Worm (Caenorhabditis elegans): ENCODE data around the gene srt-30.

The srt-30 gene

DNA sequence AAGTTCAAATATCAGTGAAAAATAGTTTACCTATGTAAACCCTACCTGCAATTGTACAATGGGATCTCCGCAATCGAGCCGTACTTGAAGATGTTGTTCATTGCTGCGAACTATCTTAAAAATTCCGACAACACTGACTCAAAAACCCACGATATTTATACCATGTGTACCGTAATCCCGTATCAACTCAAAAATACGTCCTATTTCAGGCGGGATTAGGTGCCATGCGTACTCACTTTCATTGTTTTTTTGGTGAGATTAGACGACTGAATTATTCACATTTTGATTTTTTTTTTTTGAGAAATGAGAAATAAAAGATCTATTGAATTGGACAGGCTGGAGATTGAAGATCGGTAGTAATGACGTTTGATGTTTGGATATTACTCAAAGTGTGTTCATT, at the start of gene srt-30:
Gene srt-30 (minus strand): TSS at position 101 of the 400 bp plus-strand sequence.
- TF ChIP-seq dao-5 (tag; optimal IDR thresholded peaks at IDR 0.05): no peak
- no peak for TF ChIP-seq W03F9.2 (tag; optimal IDR thresholded peaks at IDR 0.05)
- no peak for TF ChIP-seq him-1 (tag; optimal IDR thresholded peaks at IDR 0.05)

DNA sequence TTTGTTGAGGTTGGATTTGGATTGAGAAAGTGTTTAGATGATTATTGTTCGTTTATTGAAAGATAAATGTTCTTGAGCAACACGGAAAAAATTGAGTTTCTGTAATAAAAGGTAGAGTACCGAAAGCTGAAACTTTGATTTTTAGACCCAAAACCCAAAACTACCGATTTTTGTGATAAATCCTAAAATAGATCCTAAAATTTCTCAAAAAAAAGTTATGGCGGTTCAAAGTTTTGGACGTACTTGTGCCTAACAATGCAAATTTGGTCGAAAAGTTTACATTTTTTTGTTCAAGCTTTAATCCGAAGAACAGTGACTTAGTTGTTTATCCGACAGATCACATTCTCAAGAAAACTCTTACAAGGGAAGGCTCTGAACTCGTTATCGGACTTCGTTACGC, 47.0 kb upstream of the srt-30 start, which contains the start of gene nhr-185:
Gene nhr-185 (minus strand): TSS at position 101 of the 400 bp plus-strand sequence.
- no peak for TF ChIP-seq dao-5 (tag; optimal IDR thresholded peaks at IDR 0.05)
- TF ChIP-seq W03F9.2 (tag; optimal IDR thresholded peaks at IDR 0.05): no peak
- no peak for TF ChIP-seq him-1 (tag; optimal IDR thresholded peaks at IDR 0.05)

DNA sequence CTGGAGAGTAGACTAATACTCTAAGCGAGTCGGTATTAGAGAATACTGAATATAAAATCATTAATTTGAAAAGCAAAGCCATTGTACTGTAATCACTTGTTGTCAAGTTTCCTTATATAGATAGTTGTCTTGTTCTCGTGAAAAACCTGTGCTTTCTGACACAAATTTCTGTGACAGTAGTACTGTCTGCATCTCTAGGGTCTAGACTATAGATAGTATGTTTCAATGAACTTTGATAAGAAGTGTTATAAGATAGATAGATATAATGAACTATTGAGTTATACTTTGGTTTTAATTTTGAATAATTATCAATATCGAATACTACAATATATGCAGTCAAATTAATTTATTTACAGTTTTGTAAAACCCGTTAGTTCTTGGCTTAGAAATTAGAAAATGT, 43.6 kb upstream of the srt-30 start, which contains the start of gene ugt-32:
Gene ugt-32 (minus strand): TSS at position 82 of the 400 bp plus-strand sequence.
- TF ChIP-seq him-1 (tag; optimal IDR thresholded peaks at IDR 0.05) (no peak), W03F9.2 (tag; optimal IDR thresholded peaks at IDR 0.05) (no peak), dao-5 (tag; optimal IDR thresholded peaks at IDR 0.05) (no peak)

DNA sequence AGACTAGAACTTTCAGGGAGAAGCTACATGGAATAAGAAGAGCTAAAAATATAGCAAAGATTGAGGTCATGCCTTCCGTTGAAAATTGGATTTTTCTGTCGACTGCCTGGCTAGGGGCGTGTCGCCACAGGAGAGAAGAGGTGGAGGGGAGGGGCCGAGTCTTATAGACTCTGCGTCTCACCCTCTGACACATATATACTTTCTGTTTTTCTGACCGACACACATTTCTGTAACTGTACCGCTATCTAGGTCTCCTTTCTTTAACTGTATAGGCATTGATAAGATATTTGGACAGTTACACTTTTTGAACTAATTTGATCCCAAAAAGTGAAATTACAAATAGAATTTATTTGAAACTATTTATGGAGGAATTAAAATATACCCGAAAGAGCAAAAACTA, 41.2 kb upstream of the srt-30 start:
- TF ChIP-seq dao-5 (tag; optimal IDR thresholded peaks at IDR 0.05) (no peak), W03F9.2 (tag; optimal IDR thresholded peaks at IDR 0.05) (no peak), him-1 (tag; optimal IDR thresholded peaks at IDR 0.05) (no peak)

DNA sequence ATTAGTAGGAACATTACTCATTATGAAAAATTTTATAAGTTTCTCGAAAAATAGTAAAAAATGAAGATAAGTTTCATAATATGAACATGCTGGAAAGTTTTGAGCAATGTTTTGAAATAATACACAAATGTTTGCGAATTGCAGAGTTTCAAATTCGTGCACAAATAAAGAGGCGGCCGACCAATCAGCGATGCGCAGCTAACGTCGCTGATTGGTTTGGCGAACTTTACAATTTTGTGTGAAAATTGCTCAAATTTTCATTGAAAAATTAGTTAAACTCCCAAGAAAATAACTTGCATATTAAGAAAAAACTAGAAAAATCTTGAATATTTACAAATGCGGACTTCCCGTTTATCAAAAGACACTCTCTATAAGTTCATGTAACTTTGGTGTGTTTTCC, 32.4 kb upstream of the srt-30 start:
- TF ChIP-seq him-1 (tag; optimal IDR thresholded peaks at IDR 0.05): no peak
- no peak for TF ChIP-seq W03F9.2 (tag; optimal IDR thresholded peaks at IDR 0.05)
- no peak for TF ChIP-seq dao-5 (tag; optimal IDR thresholded peaks at IDR 0.05)

DNA sequence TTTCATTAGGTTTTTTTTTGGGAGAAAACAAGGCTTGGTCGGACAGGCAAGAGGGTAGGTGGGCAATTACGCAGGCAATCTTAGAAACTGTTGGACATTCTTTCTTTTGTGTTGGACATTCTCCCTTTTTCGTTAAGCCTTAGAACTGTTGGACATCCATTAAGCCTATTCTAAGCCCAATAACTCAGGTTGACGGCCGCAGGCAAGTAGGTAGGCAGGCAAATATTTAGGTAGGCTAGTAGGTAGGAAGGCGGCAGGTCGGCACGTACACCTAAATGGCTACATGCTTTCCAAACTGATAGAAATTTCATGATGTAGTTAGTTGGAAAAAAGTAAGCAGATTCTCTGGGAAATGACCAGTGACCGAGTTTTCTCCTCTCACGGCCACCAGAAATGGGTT, 31.8 kb upstream of the srt-30 start:
- TF ChIP-seq him-1 (tag; optimal IDR thresholded peaks at IDR 0.05): no peak
- no peak for TF ChIP-seq W03F9.2 (tag; optimal IDR thresholded peaks at IDR 0.05)
- no peak for TF ChIP-seq dao-5 (tag; optimal IDR thresholded peaks at IDR 0.05)

DNA sequence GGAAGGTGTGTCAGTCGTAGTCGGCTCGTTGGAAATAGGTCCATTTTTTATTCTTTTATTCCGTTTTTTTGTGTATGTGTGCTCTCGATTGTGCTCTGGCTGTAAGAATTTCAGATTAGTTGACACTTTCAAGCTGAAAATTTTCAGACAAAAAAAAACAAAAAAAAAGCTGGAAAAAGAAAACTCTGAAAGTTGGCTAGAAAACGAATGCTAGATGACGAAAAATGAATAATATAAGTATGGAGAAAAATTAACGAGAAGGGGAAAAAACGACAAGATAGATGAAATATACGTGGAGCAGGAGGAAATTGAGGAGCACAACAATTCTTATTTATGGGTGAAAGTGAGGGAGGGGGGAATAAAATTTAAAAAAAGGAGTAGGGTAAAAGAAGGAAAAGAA, 31.3 kb upstream of the srt-30 start, which contains the start of gene H10D18.5:
Gene H10D18.5 (minus strand): TSS at position 101 of the 400 bp plus-strand sequence.
- no peak for TF ChIP-seq dao-5 (tag; optimal IDR thresholded peaks at IDR 0.05)
- TF ChIP-seq him-1 (tag; optimal IDR thresholded peaks at IDR 0.05): no peak
- no peak for TF ChIP-seq W03F9.2 (tag; optimal IDR thresholded peaks at IDR 0.05)

DNA sequence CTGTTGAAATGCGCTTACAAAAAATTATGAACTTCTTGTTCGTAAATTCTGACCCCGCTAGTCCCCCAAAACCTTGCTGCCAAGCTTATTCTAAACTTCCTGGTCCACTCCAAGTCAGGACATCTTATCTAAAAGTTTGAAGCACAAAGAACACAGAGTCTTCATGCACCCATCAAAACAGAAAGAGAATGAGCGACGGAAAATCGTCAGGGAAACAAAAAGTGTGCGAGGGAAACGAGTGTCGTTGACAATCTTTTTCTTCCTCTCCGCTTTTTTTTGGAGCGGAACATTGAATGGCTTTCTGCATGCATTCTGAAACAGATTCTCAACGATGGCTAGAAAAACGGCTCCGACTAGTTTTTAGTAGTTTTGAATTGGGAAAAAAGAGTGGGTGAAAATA, 24.9 kb upstream of the srt-30 start:
- no peak for TF ChIP-seq him-1 (tag; optimal IDR thresholded peaks at IDR 0.05)
- TF ChIP-seq W03F9.2 (tag; optimal IDR thresholded peaks at IDR 0.05): no peak
- TF ChIP-seq dao-5 (tag; optimal IDR thresholded peaks at IDR 0.05): no peak

DNA sequence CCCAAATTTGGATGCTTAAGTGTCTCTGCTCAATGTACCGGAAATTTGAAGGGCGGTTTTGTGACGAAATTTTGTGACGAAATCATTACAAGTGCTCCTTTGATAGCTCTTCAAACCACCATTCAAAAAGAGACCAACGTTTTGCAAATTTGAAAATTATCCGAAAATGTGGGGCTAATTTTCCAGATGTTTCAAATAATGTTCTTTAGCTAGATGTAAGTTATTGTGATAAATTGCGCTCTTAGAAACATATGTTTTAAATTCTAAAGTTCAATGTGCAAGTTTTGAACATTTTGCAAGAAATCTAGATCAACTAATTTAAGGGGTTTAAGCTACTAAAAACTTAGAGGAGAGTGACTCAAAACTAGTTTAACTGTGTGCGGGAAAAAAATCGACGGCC, 20.6 kb upstream of the srt-30 start:
- TF ChIP-seq W03F9.2 (tag; optimal IDR thresholded peaks at IDR 0.05) (no peak), dao-5 (tag; optimal IDR thresholded peaks at IDR 0.05) (no peak), him-1 (tag; optimal IDR thresholded peaks at IDR 0.05) (no peak)

DNA sequence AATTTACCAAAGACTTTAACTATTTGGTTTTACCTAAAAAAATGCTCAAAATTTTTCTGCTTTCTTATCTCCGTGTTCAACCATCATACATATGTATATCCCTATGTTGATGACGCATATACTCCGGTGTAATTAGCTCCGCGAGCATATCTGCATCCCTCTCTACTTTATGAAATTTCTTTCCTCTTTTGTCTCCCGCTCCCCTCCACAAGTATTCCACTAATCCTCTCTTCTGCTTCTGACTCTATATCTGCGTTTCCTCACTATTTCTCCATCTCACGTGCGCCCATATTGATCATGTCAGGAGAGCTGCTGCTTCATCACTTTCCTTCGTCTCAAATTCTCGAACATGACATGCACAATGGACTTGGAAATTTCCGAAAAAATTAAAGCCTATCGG, 14.7 kb upstream of the srt-30 start, which contains the start of gene H10D18.1:
Gene H10D18.1 (plus strand): TSS at position 277 of the 400 bp plus-strand sequence.
- TF ChIP-seq him-1 (tag; optimal IDR thresholded peaks at IDR 0.05) (peak; percentile 10), W03F9.2 (tag; optimal IDR thresholded peaks at IDR 0.05) (no peak)

DNA sequence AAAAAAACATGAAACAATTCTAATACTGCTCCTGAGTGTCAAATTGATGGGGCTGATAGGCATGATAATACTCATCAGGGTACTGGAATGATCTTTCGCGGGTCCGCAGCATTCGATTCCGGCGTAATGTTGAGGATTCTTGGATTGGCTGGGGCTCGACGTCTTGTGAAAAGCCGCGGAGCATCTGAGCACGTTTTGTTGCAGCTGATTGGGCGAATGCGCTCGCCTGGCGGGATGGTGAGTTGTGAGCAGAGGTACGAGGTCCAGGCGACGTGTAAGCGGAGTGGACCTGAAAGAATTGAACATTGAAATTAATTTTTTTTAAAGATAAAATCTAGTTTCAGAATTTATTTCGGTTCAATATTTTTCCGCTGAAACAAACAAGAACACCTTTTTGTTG, 13.7 kb upstream of the srt-30 start:
- TF ChIP-seq W03F9.2 (tag; optimal IDR thresholded peaks at IDR 0.05) (no peak), dao-5 (tag; optimal IDR thresholded peaks at IDR 0.05) (no peak), him-1 (tag; optimal IDR thresholded peaks at IDR 0.05) (no peak)

DNA sequence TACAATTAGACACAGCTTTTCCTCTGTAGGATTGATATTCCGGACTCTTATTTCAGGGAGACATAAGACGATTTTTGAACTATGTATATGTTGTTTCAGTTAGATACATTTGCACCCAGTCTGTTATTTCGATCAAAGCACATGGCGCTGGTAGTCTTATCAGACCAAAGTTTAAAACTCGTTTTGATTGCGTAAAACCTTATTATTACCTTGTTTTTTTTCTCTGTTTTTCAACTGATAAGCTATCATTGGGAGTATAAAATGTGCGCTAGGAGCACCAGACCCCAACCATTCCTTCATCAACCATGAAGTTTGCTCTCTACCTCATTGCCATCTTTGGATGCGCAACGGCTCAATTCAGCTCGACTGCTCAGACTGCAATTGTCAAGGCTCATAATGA, 12.0 kb upstream of the srt-30 start, which contains the start of gene scl-12:
Gene scl-12 (plus strand): TSS at position 301 of the 400 bp plus-strand sequence.
- TF ChIP-seq him-1 (tag; optimal IDR thresholded peaks at IDR 0.05) (no peak), dao-5 (tag; optimal IDR thresholded peaks at IDR 0.05) (no peak), W03F9.2 (tag; optimal IDR thresholded peaks at IDR 0.05) (no peak)

DNA sequence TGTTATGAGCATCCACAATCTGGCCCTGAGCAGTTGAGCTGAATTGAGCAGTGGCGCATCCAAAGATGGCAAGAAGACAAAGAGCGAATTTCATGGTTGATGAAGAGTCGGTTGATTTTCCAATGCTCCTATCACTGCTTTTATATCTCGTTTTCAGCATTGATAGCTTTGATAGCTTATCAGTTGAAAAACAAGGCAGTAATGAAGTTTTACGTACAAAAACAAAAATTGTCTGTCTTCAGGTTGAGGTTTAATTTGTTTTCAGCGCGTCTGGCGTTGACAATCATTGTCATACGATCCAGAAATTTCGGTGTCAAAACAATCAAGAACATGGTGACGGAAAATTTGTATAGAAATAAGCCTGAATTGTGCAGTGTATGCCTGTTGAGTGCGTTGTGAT, 11.3 kb upstream of the srt-30 start, which contains the start of gene scl-13:
Gene scl-13 (minus strand): TSS at position 101 of the 400 bp plus-strand sequence.
- TF ChIP-seq dao-5 (tag; optimal IDR thresholded peaks at IDR 0.05) (no peak), him-1 (tag; optimal IDR thresholded peaks at IDR 0.05) (no peak), W03F9.2 (tag; optimal IDR thresholded peaks at IDR 0.05) (no peak)

DNA sequence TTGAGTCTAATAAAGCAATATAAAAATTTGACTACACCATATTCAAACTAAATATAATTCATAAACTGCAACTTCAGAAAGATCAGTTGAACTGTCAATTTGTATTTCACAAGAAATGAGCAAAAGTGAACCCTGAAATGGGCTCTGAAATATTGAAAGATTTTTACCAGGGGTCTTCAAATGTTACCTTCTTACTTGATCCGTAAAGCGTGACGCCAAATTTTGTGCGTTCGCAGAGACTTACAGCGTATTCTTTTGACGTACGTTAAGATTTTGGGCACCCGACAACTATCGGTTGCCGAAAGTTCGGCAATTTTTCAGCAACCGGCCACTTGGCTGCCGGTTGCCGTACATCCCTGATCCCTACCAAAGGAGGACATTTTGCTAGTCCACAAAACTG, 9.8 kb upstream of the srt-30 start:
- TF ChIP-seq him-1 (tag; optimal IDR thresholded peaks at IDR 0.05) (no peak), W03F9.2 (tag; optimal IDR thresholded peaks at IDR 0.05) (no peak), dao-5 (tag; optimal IDR thresholded peaks at IDR 0.05) (no peak)

DNA sequence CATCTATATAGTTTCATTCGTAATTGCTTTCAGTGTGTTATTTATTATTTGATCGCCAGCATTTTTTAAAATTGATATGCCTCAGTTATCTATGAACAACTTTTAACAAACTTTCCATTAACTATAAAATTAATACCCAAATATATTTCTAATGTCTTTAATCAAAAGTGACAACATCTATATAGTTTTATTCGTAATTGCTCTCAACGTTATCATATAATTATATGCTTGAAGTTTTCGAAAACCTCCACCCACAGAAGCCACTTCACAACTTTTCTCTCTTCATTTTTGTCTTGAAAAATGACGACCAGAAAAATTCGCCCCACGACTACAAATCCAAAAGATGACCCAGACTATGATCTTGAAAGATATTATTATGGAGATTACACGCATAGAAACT, 8.1 kb upstream of the srt-30 start, which contains the start of gene srw-6:
Gene srw-6 (plus strand): TSS at position 301 of the 400 bp plus-strand sequence.
- TF ChIP-seq him-1 (tag; optimal IDR thresholded peaks at IDR 0.05) (no peak), W03F9.2 (tag; optimal IDR thresholded peaks at IDR 0.05) (no peak), dao-5 (tag; optimal IDR thresholded peaks at IDR 0.05) (no peak)

Measured in whole organism, L4/young adult.